Fruit fly (Drosophila melanogaster) S2 (cell line): ENCODE measurements around the gene CG7632.

ENCODE experiments used
- CG8478 ChIP-seq: fragments of >200 bp; optimal IDR thresholded peaks from 2 replicates; lab custom pipeline; 2018
- CTCF ChIP-seq, 2 experiments: fragments of >200 bp; optimal IDR thresholded peaks; 2 replicates each; lab custom pipeline; 2018

DNA sequence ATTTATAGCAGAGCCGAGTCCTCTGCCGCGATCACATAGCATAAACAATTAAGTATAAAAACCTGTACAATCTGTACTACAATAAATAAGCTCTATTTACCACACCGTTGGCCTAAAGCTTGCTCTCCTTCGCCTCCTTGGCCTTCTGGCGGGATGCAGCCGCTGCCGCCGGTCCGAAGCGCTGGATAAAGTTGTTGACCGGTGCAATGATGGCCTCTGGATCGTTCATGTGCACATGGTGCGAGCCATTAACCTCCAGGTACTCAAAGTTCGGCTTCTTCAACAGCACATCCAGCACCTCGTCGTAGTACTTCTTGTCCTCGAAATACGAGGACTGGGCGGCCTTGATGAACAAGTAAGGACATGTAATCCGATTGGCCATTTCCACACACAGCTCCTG is 2.0 kb upstream of the CG7632 start:
- TF ChIP-seq CG8478 (no peak), CTCF (optimal IDR thresholded peaks at IDR 0.05; lab: Kevin White, UChicago) (no peak)
